Fruit fly (Drosophila melanogaster): ENCODE data around the gene IP3K2.

IP3K2 gene

dm6 chrX:13296405-13297183 lies 6.8 kb upstream of the IP3K2 start, which contains the start of gene CG1622 (continued):
- TF ChIP-seq Tbp (GFP tag; optimal IDR thresholded peaks at IDR 0.05) (no peak), slbo (GFP tag; IDR thresholded peaks at IDR 0.05) (peak; percentile 45; the same call in 1 of the 2 replicates), CG9609 (GFP tag; optimal IDR thresholded peaks at IDR 0.05) (no peak), CG42726 (GFP tag; IDR thresholded peaks at IDR 0.05; ENCODE audit: partially characterized antibody) (no peak), az2 (GFP tag; optimal IDR thresholded peaks at IDR 0.05) (peak; percentile 27), CG11723 (GFP tag; optimal IDR thresholded peaks at IDR 0.05) (no peak), sd (tag; optimal IDR thresholded peaks at IDR 0.05) (peak; percentile 41), CoRest (tag; optimal IDR thresholded peaks at IDR 0.05) (peak; percentile 66), CG31441 (GFP tag; IDR thresholded peaks at IDR 0.05) (peak; percentile 80), Scr (GFP tag; IDR thresholded peaks at IDR 0.05; ENCODE audit: partially characterized antibody) (peak; percentile 23; the same call in 1 of the 2 replicates), CG11456 (GFP tag; IDR thresholded peaks at IDR 0.05) (peak; percentile 43; the same call in 1 of the 3 replicates), Meics (GFP tag; optimal IDR thresholded peaks at IDR 0.05) (peak; percentile 17), gro (GFP tag; optimal IDR thresholded peaks at IDR 0.05) (no peak), Bgb (GFP tag; IDR thresholded peaks at IDR 0.05; ENCODE audit: partially characterized antibody) (peak; percentile 44), wdn (GFP tag; IDR thresholded peaks at IDR 0.05) (no peak), Elba2 (GFP tag; optimal IDR thresholded peaks at IDR 0.05) (peak; percentile 48), grau (tag; optimal IDR thresholded peaks at IDR 0.05) (peak; percentile 68), Sry-β (GFP tag; optimal IDR thresholded peaks at IDR 0.05) (peak; percentile 51), rib (GFP tag; IDR thresholded peaks at IDR 0.05) (0 out of 2 replicates have a peak, but pooled peaks have one; percentile 11), prd (optimal IDR thresholded peaks at IDR 0.05) (no peak), prd (GFP tag; IDR thresholded peaks at IDR 0.05) (peak; percentile 61; the same call in 2 of the 3 replicates), unc-4 (GFP tag; IDR thresholded peaks at IDR 0.05; ENCODE audit: partially characterized antibody) (peak; percentile 33), Bteb2 (GFP tag; optimal IDR thresholded peaks at IDR 0.05) (no peak), CG1792 (GFP tag; optimal IDR thresholded peaks at IDR 0.05) (no peak), CG11695 (GFP tag; IDR thresholded peaks at IDR 0.05) (no peak), Nf-YA (GFP tag; IDR thresholded peaks at IDR 0.05) (no peak), CG10654 (GFP tag; optimal IDR thresholded peaks at IDR 0.05) (no peak), CG17612 (GFP tag; IDR thresholded peaks at IDR 0.05) (no peak), Rfx (GFP tag; IDR thresholded peaks at IDR 0.05) (peak; percentile 81), bsh (GFP tag; optimal IDR thresholded peaks at IDR 0.05) (peak in 1 of 2 experiments; percentile 16), CG34422 (GFP tag; IDR thresholded peaks at IDR 0.05) (peak; percentile 44; the same call in 1 of the 3 replicates), danr (GFP tag; IDR thresholded peaks at IDR 0.05) (no peak), CG2889 (GFP tag; IDR thresholded peaks at IDR 0.05) (no peak), sna (GFP tag; IDR thresholded peaks at IDR 0.05; ENCODE audit: partially characterized antibody) (no peak), CG10979 (tag; optimal IDR thresholded peaks at IDR 0.05) (no peak), CG9727 (GFP tag; optimal IDR thresholded peaks at IDR 0.05) (peak; percentile 42), ttk (GFP tag; IDR thresholded peaks at IDR 0.05) (no peak), Myb (GFP tag; optimal IDR thresholded peaks at IDR 0.05) (peak; percentile 76), Nf-YB (GFP tag; optimal IDR thresholded peaks at IDR 0.05) (peak; percentile 7), Dek (tag; optimal IDR thresholded peaks at IDR 0.05) (peak; percentile 21), dimm (GFP tag; IDR thresholded peaks at IDR 0.05) (no peak), sob (GFP tag; IDR thresholded peaks at IDR 0.05) (peak; percentile 67), ci (GFP tag; IDR thresholded peaks at IDR 0.05) (0 out of 3 replicates have a peak, but pooled peaks have one; percentile 30), gcm (GFP tag; optimal IDR thresholded peaks at IDR 0.05) (peak; percentile 17), CG14710 (tag; optimal IDR thresholded peaks at IDR 0.05) (peak; percentile 53), Oaz (GFP tag; IDR thresholded peaks at IDR 0.05) (no peak), vvl (GFP tag; IDR thresholded peaks at IDR 0.05) (peak; percentile 52; the same call in 1 of the 2 replicates), CG18764 (GFP tag; optimal IDR thresholded peaks at IDR 0.05) (no peak), pzg (GFP tag; optimal IDR thresholded peaks at IDR 0.05) (peak; percentile 37)

Data from whole organism, embryonic.